Worm (Caenorhabditis elegans) whole organism, young adult: ENCODE data around the gene C54E4.12.

ENCODE experiments used
- F37B4.10 ChIP-seq: fragments of 200-800 bp; sonication (Bioruptor generic); IDR thresholded peaks from 2 replicates; pipeline ENCODE4 v1.3.6; 2022; ENCODE audit warnings: missing genetic modification characterization, missing compliant biosample characterization
- attf-3 ChIP-seq: fragments of 200-800 bp; sonication (Bioruptor generic); conservative IDR thresholded peaks from 2 replicates; pipeline ENCODE4 v1.3.6; 2022; ENCODE audit warnings: missing genetic modification reagents, missing genetic modification characterization, missing compliant biosample characterization

DNA sequence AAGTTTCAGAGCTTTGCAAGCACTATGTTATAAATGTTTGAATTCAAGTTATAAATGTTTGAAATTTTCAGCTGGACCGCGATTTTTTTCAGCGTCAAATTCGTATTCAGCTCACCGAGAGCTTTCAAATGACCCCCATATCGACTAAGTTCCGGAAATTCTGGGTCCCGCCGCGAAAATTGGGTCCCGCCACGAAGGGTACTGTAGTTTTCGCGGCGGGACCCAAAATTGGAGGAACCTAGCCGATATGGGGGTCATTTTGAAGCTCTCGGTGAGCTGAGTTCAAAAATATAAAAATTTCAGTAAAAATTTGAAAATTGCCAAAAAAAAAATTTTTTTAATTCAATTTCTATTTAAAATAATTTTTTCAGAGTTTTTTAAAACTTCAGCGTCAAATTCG, 33.7 kb downstream of the C54E4.12 start:
- no peak for TF ChIP-seq F37B4.10 (GFP tag; lab: Robert Waterston, UW)
- TF ChIP-seq attf-3 (GFP tag; lab: Robert Waterston, UW) = no peak
